Worm (Caenorhabditis elegans) whole organism, early embryonic: Measurements from ENCODE around the gene ZK370.6.

ENCODE experiments used
- tbx-11 ChIP-seq: fragments of 200-800 bp; sonication (Bioruptor generic); IDR thresholded peaks from 2 replicates; pipeline ENCODE4 v1.3.6; 2022; ENCODE audit warnings: missing genetic modification characterization, missing compliant biosample characterization
- tbx-37 ChIP-seq: fragments of 200-800 bp; sonication (Bioruptor generic); conservative IDR thresholded peaks from 2 replicates; pipeline ENCODE4 v1.3.6; 2022; ENCODE audit warnings: missing genetic modification reagents, missing genetic modification characterization, missing compliant biosample characterization
- tra-4 ChIP-seq: sonication (generic microtip); optimal IDR thresholded peaks from 2 replicates; lab custom pipeline; 2017; ENCODE audit warnings: missing genetic modification characterization, missing compliant biosample characterization

ZK370.6 gene

DNA sequence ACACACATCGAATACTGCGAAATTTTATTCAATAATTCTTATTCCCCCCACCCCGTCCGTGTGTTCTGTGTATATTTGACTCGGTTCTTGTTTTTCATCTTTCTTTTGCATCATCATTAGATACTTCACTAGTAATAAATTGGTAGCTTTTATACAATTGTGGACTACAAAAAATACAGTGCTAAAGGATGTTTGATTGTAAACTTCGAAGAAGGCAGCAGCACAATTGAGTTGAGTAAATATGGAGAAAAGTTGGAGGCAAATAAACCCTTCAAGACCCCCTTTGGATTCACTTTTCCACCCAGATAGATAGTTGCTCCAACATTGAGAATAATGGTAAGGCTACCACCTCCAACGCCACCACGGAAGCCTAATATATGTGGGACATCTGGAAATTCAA, 50.3 kb downstream of the ZK370.6 start, which contains the start of gene B0303.7:
Gene B0303.7, plus strand, starts transcription at position 301 of the 400 bp plus-strand sequence.
- no peak for TF ChIP-seq tbx-11 (GFP tag; lab: Robert Waterston, UW)
- TF ChIP-seq tbx-37 (GFP tag; lab: Robert Waterston, UW) = no peak
- TF ChIP-seq tra-4 (tag; lab: Kevin White, UChicago) = no peak
